Worm (Caenorhabditis elegans): ENCODE results near the gene F53C11.1.

- no peak for TF ChIP-seq rnt-1 (tag; optimal IDR thresholded peaks at IDR 0.05)
- TF ChIP-seq ama-1 (optimal IDR thresholded peaks at IDR 0.05), result no peak
- TF ChIP-seq lin-11 (tag; optimal IDR thresholded peaks at IDR 0.05), result no peak
- no peak for TF ChIP-seq nhr-11 (tag; optimal IDR thresholded peaks at IDR 0.05)
- TF ChIP-seq dve-1 (tag; optimal IDR thresholded peaks at IDR 0.05), result no peak
- no peak for TF ChIP-seq nfya-1 (tag; optimal IDR thresholded peaks at IDR 0.05)
- no peak for TF ChIP-seq sox-4 (tag; optimal IDR thresholded peaks at IDR 0.05)
- no peak for TF ChIP-seq syd-9 (tag; optimal IDR thresholded peaks at IDR 0.05)
- TF ChIP-seq ceh-18 (tag; optimal IDR thresholded peaks at IDR 0.05), result no peak
Measured at ce11 chrV:13780902-13781301, 5.3 kb downstream of the F53C11.1 start.

All from whole organism, late embryonic.